Worm (Caenorhabditis elegans): ENCODE results near the gene R11F4.2.

R11F4.2 gene

DNA sequence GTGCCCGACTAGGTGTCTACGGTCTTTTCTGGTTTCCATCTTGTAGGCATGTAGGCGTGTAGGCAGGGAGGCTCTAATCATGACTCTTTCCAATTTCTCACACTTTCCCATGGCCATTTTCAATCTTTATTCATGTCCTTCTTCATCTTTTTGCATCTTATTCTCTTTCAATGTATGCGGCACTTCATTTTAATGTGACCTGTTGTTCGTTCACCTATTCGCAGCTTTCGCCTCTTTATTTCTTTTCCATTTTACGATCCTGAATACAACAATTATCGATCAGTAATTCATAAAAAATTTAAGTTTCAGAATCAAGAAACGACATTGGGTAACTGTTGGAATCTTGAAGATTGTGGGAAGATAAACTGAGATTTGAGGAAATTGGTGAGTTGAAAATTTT is 17.6 kb downstream of the R11F4.2 start, which contains the start of gene rhgf-2:
TSS of gene rhgf-2 (plus strand) at position 301 of the 400 bp plus-strand sequence.
- TF ChIP-seq sem-2 (GFP tag; optimal IDR thresholded peaks at IDR 0.05) (no peak), mls-2 (tag; optimal IDR thresholded peaks at IDR 0.05) (no peak), ztf-11 (tag; optimal IDR thresholded peaks at IDR 0.05) (no peak), lin-13 (tag; optimal IDR thresholded peaks at IDR 0.05) (no peak), ceh-43 (GFP tag; optimal IDR thresholded peaks at IDR 0.05) (no peak), nhr-12 (tag; optimal IDR thresholded peaks at IDR 0.05) (no peak), snpc-4 (tag; optimal IDR thresholded peaks at IDR 0.05) (no peak), nhr-2 (tag; optimal IDR thresholded peaks at IDR 0.05) (no peak), ham-2 (GFP tag; optimal IDR thresholded peaks at IDR 0.05) (no peak), mab-5 (tag; optimal IDR thresholded peaks at IDR 0.05) (no peak), mep-1 (tag; optimal IDR thresholded peaks at IDR 0.05) (no peak), elt-1 (tag; optimal IDR thresholded peaks at IDR 0.05; ENCODE audit: borderline replicate concordance, insufficient read depth) (no peak), nhr-237 (tag; optimal IDR thresholded peaks at IDR 0.05) (no peak)

DNA sequence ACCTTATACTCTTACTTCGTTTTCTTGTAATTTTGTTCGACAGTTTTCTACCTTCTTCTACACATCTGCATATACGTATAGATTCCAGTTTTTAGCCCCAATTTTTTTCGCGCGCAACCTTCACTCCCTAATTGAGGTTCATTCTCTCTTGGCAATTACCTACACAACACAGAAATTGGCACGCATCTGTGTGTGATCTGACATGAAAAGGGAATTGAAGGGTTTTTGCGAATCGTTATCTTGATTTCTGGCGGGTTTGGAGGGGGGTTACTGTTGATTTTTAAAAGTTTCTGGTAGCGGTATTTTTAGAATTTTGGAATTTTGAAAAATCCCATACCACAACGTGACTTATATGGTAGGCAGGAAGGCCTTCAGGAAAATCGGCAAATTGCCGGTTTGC is 19.9 kb downstream of the R11F4.2 start:
- TF ChIP-seq snpc-4 (tag; optimal IDR thresholded peaks at IDR 0.05), result no peak
- no peak for TF ChIP-seq lsy-2 (tag; optimal IDR thresholded peaks at IDR 0.05)
- peak; percentile 14 for TF ChIP-seq elt-1 (tag; optimal IDR thresholded peaks at IDR 0.05; ENCODE audit: borderline replicate concordance, insufficient read depth)

DNA sequence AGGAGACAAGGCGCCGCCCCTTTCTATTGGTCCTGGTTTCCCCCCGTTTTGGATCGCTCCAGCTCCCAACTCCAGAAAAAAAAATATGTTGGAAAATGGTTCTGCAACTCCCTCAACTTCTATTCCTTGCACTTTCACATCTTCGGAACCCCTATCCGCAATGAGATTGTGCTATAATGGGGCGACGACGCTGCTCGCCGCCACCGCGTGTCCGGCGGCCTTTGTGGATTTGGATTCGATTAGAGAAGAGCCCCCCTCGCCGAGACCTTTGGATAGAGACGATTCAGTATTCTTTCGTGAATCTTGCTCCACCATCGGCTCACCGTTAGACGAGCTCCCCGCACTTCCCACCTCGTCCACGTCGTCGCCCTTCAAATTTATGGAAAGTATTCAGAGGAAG is 24.3 kb downstream of the R11F4.2 start:
- peak; percentile 29 for TF ChIP-seq ces-1 (GFP tag; optimal IDR thresholded peaks at IDR 0.05)
- TF ChIP-seq drap-1 (GFP tag; optimal IDR thresholded peaks at IDR 0.05), result no peak

DNA sequence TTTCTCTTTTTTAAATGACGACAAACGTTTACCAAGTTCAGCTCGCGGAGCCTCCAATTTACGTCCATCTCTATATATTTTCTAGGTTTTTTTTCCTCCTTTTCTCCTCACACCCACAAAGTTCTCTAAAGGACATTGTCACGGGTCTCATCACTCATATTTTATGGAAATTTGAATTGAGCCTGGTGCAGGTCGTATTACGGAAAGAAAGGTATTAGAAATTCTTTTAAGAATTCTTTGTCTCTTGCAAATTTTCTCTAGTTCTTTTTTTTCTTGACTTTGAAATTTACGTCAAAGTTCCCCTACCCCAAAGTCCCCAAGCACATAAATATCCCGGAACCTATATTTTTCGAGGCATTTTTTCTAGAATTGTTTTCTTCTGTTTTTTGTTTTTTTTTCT is 35.7 kb downstream of the R11F4.2 start:
- TF ChIP-seq nhr-237 (tag; optimal IDR thresholded peaks at IDR 0.05) (no peak), elt-3 (tag; optimal IDR thresholded peaks at IDR 0.05) (no peak), ztf-11 (tag; optimal IDR thresholded peaks at IDR 0.05) (no peak), sptf-1 (tag; optimal IDR thresholded peaks at IDR 0.05) (no peak), unc-62 (GFP tag; optimal IDR thresholded peaks at IDR 0.05) (no peak), lsy-2 (tag; optimal IDR thresholded peaks at IDR 0.05) (no peak), pha-4 (tag; optimal IDR thresholded peaks at IDR 0.05) (no peak), sem-2 (GFP tag; optimal IDR thresholded peaks at IDR 0.05) (no peak), ceh-83 (GFP tag; optimal IDR thresholded peaks at IDR 0.05) (no peak), ces-1 (GFP tag; optimal IDR thresholded peaks at IDR 0.05) (no peak), zip-8 (tag; optimal IDR thresholded peaks at IDR 0.05) (no peak), unc-120 (tag; optimal IDR thresholded peaks at IDR 0.05; ENCODE audit: poor library complexity, severe bottlenecking) (no peak), blmp-1 (tag; optimal IDR thresholded peaks at IDR 0.05) (no peak), ham-2 (GFP tag; optimal IDR thresholded peaks at IDR 0.05) (no peak), hlh-1 (tag; optimal IDR thresholded peaks at IDR 0.05) (no peak), flh-1 (GFP tag; optimal IDR thresholded peaks at IDR 0.05) (no peak), ceh-39 (tag; optimal IDR thresholded peaks at IDR 0.05) (no peak), snpc-4 (tag; optimal IDR thresholded peaks at IDR 0.05) (no peak)

DNA sequence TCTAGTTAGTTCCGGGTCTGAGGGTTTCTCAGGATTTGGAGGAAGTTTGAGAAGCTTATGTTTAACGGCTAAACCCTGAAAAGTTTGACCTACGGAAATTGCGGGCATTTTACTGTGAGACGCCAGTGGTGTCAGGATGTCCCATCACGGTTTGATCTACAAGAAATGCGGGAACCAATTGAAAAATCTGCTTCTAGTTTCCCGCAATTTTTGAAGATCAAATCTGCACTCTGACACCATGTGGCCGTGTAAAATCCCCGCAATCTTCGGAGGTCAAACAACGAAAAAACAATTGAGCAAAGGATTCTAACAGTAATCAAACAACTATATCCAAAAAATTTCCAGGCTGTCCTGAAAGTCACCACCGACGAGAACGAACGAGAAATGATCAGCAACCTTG is 40.0 kb downstream of the R11F4.2 start:
- TF ChIP-seq nhr-12 (tag; optimal IDR thresholded peaks at IDR 0.05) (no peak), pha-4 (tag; optimal IDR thresholded peaks at IDR 0.05) (no peak), sem-2 (GFP tag; optimal IDR thresholded peaks at IDR 0.05) (no peak), ztf-11 (tag; optimal IDR thresholded peaks at IDR 0.05) (no peak), nhr-2 (tag; optimal IDR thresholded peaks at IDR 0.05) (no peak), flh-1 (GFP tag; optimal IDR thresholded peaks at IDR 0.05) (no peak), bed-3 (GFP tag; optimal IDR thresholded peaks at IDR 0.05) (no peak), hlh-1 (tag; optimal IDR thresholded peaks at IDR 0.05) (no peak), lin-13 (tag; optimal IDR thresholded peaks at IDR 0.05) (no peak), nhr-76 (tag; optimal IDR thresholded peaks at IDR 0.05) (no peak), elt-1 (tag; optimal IDR thresholded peaks at IDR 0.05; ENCODE audit: borderline replicate concordance, insufficient read depth) (no peak), nhr-28 (tag; optimal IDR thresholded peaks at IDR 0.05) (no peak), tbx-8 (GFP tag; optimal IDR thresholded peaks at IDR 0.05) (no peak), unc-39 (tag; optimal IDR thresholded peaks at IDR 0.05) (no peak), mls-2 (tag; optimal IDR thresholded peaks at IDR 0.05) (no peak), zip-8 (tag; optimal IDR thresholded peaks at IDR 0.05) (no peak), sptf-1 (tag; optimal IDR thresholded peaks at IDR 0.05) (no peak), cnd-1 (tag; optimal IDR thresholded peaks at IDR 0.05) (no peak), elt-3 (tag; optimal IDR thresholded peaks at IDR 0.05) (no peak)

Data from whole organism, mixed stage, embryonic.